Worm (Caenorhabditis elegans): ENCODE measurements around the gene ZC506.1.

The ZC506.1 gene

DNA sequence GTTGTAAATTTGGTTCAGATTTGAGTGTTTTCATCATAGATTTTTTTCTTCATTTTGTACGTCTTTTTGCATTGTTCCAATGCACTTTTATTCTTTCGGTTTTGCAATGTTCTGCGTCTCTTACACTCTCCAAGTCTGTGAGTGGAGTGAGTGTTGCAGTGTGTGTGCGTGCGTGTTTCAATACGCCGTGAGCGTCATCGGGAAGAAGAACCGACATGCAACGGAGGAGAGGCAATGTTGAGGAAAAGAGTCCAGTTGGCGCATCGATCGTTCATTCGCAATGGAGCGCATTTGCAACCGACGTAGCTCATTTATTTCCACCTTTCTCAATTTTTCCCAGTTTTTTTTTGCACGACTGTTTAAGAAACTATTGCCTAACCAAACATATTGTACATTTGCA is at the start of gene ZC506.1:
ZC506.1 (plus strand) TSS at position 400 of the 400 bp plus-strand sequence.
- TF ChIP-seq unc-62 (GFP tag; optimal IDR thresholded peaks at IDR 0.05), result no peak

DNA sequence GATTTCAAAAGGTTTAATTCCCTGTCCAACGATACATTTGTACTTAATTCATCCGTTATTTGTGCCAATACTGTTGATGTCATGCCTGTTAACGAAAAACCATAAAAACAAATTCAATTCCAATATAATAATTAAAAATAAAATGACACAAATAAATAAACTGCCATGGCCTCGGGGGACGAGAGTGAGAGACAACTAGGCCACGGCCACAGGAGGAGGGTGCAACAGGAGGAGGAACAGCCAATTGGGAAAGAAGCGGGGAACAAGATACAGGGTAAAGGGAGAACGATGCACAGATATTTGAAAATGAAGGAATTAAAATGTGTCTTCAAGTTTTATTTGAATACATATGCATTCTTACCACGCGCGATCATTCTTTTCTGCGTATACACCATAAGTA is 41.4 kb upstream of the ZC506.1 start, which contains the start of gene F21G4.6:
F21G4.6 (minus strand) TSS at position 87 of the 400 bp plus-strand sequence.
- TF ChIP-seq unc-62 (GFP tag; optimal IDR thresholded peaks at IDR 0.05), result no peak

DNA sequence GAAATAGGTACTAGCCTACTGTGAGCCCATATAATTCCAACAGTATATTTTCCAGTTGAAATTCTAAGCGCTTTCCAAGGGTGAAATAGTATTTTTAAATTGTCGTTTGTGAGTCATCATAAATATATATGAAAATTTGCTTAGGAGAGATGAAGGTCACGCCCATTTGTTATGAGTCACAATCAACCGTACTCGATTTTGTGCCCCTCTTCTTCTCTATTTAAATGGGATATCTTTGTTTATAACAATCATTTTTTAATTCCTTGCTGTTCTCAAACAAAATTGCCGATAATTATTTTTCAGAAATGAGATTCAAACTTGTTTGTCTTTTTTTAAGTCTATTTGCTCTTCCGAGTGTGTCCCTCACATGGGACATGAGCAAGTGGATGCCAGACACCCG is 39.8 kb upstream of the ZC506.1 start, which contains the start of gene folr-1:
folr-1 (plus strand) TSS at position 301 of the 400 bp plus-strand sequence.
- no peak for TF ChIP-seq unc-62 (GFP tag; optimal IDR thresholded peaks at IDR 0.05)

DNA sequence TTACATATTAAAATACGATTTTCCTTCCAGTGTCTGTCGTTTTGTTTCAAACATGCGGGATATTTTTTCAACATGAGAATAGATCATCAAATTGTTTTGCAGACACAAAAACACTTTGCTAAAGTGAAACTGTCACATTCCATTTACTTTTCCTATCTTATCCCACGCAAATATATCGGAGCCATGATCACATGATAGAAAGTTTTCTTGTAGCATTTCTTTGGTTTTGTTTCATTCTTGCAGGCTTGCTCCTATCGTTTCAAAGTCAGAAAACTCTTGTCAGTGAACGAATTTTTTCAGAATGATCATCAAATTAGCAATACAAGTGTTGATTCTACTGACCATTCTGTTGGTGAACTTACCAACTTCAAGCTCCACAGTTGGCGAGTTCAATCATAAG is 37.5 kb upstream of the ZC506.1 start, which contains the start of gene C17G1.2:
C17G1.2 (plus strand) TSS at position 301 of the 400 bp plus-strand sequence.
- TF ChIP-seq unc-62 (GFP tag; optimal IDR thresholded peaks at IDR 0.05), result no peak

DNA sequence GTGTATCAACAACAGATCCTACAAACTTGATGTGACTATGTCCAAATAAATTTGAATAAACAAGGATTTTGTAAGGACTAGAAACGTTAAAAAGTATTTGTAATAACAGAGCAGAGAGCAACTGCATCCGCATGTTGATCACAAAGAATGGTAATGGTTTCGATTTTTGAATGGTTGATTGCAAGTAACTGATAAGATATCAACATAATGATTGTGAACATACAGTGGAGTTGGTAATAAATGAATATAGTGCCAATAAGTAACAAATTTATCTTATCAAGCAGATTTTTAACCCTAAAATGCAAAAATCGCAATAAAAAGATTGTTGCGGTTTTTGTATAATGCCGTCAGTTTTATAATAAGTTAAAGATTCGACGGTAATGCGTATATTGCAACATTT is 33.8 kb upstream of the ZC506.1 start, which contains the start of gene ugt-23:
ugt-23 (minus strand) TSS at position 212 of the 400 bp plus-strand sequence.
- TF ChIP-seq unc-62 (GFP tag; optimal IDR thresholded peaks at IDR 0.05), result no peak

DNA sequence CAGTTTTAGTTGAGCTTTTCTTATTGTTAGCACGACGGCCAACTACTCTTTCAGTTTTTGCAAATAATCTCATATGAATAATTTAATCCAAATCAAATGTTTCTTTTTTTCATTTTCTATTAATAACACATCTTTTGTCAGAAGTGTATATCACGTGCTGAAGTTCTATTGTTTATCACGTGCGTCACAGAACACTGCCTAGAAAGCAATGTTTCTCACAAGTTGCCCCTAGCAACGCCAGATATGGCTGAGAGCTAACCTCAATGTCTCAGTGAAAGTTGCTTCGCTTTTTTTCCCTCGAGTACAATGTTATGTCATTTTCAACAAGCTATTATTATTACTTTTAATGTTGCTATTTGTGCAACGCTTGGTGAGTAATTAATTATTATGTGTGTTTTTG is 30.8 kb upstream of the ZC506.1 start:
- TF ChIP-seq unc-62 (GFP tag; optimal IDR thresholded peaks at IDR 0.05), result no peak

DNA sequence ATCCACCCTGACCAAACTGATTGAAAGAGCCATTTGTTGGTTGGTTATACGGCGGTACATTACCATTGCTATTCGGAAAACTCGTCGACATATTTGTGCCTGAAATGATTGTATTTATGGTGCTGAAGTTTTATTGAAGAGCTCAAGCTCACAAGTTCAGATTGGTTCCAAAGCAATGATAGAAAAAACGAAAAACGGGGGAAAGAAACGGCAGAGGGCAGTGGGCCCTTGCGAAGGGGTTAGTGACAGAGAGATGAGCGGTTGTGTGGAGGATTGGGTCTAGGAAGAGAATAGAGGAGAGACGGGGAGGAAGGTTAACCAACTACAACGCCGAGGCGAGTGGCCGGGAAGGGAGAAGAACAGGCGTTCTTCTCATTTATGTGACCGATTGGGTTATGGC is 27.4 kb upstream of the ZC506.1 start, which contains the start of gene nra-3:
nra-3 (minus strand) TSS at position 101 of the 400 bp plus-strand sequence.
- TF ChIP-seq unc-62 (GFP tag; optimal IDR thresholded peaks at IDR 0.05), result no peak

DNA sequence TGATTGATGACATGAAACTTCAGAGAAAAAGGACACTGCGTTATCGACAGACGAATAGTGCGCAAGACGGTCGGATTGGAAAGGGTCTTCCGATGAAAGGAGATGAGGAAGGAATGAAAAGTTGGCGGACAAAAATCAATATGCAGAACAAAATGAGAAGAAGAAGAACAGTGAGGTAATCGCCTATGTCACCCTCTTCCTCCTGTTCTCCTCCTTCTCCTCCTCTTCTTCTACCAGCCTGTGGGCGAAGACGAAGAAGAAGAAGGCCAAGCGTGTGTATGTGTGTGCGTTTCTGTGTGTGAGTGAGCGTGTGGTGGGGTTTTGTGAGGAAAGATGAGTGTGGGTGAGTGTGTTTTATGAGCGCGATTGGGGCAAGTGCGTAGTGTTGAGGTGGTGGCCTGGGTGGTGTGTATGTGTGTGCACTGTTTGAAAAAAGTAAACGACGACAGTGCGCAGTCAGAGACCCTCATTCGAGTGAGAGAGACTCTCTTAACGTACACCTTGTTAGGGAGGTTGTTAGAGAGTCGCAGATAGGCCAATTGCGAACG is 26.5 kb upstream of the ZC506.1 start, which contains the start of gene tsp-21:
tsp-21 (plus strand) TSS at position 146 of the 548 bp plus-strand sequence.
- TF ChIP-seq unc-62 (GFP tag; optimal IDR thresholded peaks at IDR 0.05), result no peak

DNA sequence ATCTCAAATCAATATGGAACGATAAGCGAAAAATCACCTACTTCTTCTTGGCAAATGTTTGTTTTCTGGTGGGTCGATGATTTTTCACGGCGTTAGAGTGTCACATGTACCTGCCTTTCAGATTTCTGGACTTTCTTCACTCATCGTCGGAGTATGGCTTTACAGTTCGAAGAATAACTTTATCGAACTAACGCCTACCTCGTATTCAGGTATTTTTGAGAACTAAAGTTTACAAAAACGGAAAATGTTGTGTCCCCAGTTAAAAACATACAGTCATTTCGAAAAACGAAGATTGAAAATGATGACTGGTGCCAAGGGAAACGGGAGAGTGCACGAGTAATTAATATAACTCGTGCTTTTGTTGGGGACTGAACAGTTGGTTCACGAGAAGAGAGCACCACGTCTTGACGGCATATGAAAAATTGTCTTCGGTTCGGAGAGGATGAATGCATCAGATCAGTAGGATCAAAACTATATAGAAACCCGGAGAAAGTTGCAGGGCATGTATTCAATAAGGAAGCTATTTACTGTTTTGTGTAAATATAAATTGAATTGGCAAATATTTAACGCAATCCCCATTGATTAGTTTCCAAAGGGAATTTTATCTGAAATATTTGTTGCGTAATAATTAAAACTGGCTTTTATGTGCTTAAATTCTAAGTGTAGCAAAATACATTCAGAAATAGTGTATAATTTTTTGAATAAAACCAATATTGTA is 25.3 kb upstream of the ZC506.1 start:
- no peak for TF ChIP-seq unc-62 (GFP tag; optimal IDR thresholded peaks at IDR 0.05)

DNA sequence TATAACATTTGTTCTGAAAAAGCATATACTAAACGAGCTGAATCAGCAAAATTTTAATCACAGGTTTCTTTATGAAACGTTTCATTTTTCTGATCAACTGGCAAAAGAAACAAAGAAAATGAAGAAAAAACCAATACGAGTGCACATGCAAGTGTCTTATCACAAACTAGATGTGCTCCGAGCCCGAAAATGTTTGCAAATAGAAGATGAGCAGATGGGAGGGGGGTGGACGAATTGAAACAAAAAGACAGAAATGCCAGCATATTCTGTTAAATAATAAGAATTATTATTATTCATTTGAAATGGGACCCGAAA is 24.8 kb upstream of the ZC506.1 start:
- no peak for TF ChIP-seq unc-62 (GFP tag; optimal IDR thresholded peaks at IDR 0.05)

DNA sequence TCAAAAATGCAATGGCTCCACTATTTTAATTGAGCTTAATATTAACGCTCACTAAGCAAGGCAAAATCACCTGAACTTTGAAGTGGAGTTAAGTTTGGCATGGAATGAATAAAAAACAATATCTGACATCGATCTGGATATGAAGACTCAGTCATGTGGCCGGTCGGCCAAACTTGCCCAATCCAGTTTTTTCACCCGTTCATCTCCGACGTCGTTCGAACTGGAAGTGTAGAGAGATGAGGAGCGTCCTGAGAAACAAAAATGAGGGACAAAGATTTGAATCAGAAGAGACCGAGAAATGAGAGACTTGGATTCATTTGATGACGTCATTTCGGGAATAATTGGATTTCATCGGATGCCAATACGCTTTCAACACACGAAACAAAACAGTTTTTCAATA is 20.7 kb upstream of the ZC506.1 start:
- TF ChIP-seq unc-62 (GFP tag; optimal IDR thresholded peaks at IDR 0.05), result no peak

DNA sequence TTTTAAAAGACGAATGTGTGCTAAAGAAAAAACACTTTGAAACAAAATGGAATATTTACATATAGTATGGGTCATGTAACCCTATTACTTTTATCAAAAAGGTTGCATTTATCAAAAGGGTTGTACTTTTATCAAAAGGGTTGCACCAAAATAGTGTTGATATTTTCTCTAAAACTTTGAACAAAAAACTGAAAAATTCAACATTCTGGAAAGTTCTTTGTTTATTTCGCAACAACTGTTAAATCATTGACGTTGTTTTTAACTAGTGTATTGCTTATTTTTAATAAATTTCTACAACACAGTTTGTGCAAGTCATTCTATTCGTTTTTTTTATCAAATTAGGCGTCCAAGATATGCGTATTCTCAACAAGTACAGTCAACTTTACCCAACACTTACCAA is 20.2 kb upstream of the ZC506.1 start, which contains the start of the genes C17G1.5 and C17G1.14:
C17G1.5 (plus strand) TSS at position 266 of the 400 bp plus-strand sequence.
C17G1.14 (plus strand) TSS at position 277 of the 400 bp plus-strand sequence.
- no peak for TF ChIP-seq unc-62 (GFP tag; optimal IDR thresholded peaks at IDR 0.05)

DNA sequence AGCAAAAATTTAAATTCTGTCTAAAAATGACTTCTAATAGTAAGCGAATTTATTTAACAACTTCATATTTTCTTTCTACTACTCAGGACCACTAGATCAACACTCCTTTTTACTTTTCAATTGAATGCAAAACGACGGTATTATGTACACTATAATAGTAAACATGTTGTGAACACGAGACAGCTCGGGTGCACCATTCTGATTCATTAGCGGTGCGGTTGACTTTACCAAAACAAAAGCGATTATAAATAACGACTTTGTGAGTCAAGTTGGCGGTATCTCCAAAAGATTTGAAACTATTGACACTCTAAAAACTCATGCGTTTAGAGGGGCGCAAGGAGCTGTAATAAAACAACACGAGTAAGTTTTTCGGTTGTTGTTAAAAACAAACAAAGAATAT is 18.2 kb upstream of the ZC506.1 start:
- no peak for TF ChIP-seq unc-62 (GFP tag; optimal IDR thresholded peaks at IDR 0.05)

DNA sequence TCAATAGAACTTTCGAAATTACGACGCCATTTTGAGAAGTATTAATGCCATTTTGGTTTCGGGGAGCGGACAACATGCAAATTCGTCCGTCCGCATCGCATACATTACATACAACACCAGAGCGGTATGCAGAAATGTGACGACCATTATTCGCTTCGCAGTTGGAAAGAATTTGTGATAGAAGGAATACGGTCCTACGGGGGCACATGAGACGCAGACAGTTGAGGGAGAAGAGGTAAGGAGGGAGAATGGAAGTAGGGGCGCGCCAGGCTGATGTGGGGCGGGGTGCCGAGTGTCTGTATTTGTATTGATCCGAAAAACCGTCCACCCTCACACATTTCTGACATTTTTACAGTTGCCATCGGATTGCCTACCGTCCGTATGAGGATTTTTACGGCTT is 17.4 kb upstream of the ZC506.1 start:
- no peak for TF ChIP-seq unc-62 (GFP tag; optimal IDR thresholded peaks at IDR 0.05)

DNA sequence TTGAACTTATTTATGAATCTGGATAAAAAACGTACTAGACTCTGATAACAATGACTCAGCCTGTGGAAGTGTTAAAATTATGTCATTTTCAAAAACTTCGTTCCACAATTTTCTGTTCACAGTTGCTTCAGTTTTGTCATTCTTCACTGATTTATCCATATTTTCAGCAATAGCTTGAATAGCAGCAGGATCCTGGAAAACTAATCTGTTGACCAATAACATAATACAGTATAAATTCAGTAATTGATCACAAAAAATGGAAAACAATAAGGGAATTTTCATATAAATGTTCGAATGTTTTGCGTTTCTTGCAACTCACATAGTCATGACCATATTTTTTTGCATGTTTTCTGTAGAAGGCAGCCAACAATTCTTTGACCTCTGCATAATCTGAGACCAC is 10.2 kb upstream of the ZC506.1 start:
- TF ChIP-seq unc-62 (GFP tag; optimal IDR thresholded peaks at IDR 0.05), result no peak

DNA sequence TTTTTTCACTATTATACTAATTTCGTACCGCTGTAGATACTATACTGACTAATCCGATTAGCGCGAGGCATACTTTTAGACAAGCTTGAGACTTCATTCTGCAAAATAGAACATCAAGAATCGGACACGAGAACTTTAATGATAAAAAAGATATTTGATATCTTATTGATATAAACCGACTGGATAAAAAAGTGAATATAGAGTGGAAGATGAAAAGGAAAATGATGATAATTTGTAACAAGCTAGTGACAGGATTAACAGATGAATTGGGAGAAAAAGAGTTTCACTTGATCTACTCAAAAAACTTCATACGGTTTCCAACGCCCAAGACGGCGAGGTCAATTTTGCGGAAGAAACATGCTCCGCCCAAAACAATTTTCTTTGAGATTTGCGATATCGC is 9.8 kb upstream of the ZC506.1 start, which contains the start of gene nas-37:
nas-37 (minus strand) TSS at position 101 of the 400 bp plus-strand sequence.
- TF ChIP-seq unc-62 (GFP tag; optimal IDR thresholded peaks at IDR 0.05), result no peak

DNA sequence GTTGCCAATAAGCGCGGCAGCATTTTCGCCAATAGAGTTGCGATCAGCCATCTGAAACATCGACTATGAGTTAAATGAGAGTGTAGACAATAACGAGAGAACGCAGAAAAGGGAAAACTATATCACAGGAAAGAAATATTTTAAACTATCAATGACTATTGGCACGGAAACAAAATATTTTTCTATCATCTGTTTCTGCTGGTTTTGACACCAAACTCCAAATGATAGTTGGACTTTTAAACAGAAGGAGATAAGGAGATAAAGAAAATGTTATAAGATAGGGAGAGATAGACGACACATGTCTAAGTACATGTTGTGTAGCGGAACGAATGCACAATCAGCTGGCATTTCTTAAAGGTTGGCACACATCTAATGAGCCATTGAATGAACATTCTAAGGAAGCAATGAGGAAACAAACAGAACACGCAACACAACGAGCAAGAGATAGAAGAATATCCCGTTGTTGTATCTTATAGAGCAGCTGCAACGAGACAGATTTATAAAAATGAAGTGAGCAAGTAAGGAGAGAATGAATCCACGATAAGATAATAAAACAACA is 4.2 kb upstream of the ZC506.1 start, which contains the start of gene cysl-1:
cysl-1 (minus strand) TSS at position 51 of the 559 bp plus-strand sequence.
- no peak for TF ChIP-seq unc-62 (GFP tag; optimal IDR thresholded peaks at IDR 0.05)

Data from whole organism, dauer.